Fruit fly (Drosophila melanogaster) S2 (cell line): ENCODE measurements around the gene CG43725.

Experiments
- CG8478 ChIP-seq: fragments of >200 bp; optimal IDR thresholded peaks from 2 replicates; lab custom pipeline; 2018
- CTCF ChIP-seq, 2 experiments: fragments of >200 bp; optimal IDR thresholded peaks; 2 replicates each; lab custom pipeline; 2018

dm6 chr2L:11069475-11069874 lies 5.8 kb upstream of the CG43725 start:
- no peak for TF ChIP-seq CG8478
- no peak for TF ChIP-seq CTCF (optimal IDR thresholded peaks at IDR 0.05; lab: Kevin White, UChicago)
